Worm (Caenorhabditis elegans) whole organism, L1 larva: ENCODE results near the gene ZK470.6.
A peak's percentile ranks its signal among the peaks of the same experiment; 100 is the strongest.

Experiments used
- C34B4.2 ChIP-seq: sonication (generic microtip); optimal IDR thresholded peaks from 2 replicates; lab custom pipeline; 2017; ENCODE audit warnings: mild to moderate bottlenecking, missing genetic modification characterization, missing compliant biosample characterization
- alr-1 ChIP-seq: fragments of 200-800 bp; sonication (Bioruptor generic); optimal IDR thresholded peaks from 2 replicates; lab custom pipeline; 2018; ENCODE audit warnings: borderline replicate concordance, mild to moderate bottlenecking, missing genetic modification characterization, missing compliant biosample characterization
- blmp-1 ChIP-seq: fragments of 150-350 bp; optimal IDR thresholded peaks from 2 replicates; lab custom pipeline; 2014; ENCODE audit warnings: missing biosample characterization, missing genetic modification characterization
- ceh-63 ChIP-seq: fragments of 200-800 bp; sonication (Bioruptor generic); optimal IDR thresholded peaks from 2 replicates; lab custom pipeline; 2018; ENCODE audit warnings: mild to moderate bottlenecking, missing genetic modification characterization, missing compliant biosample characterization
- ceh-88 ChIP-seq: fragments of 200-800 bp; sonication (Bioruptor generic); IDR thresholded peaks from 2 replicates; pipeline ENCODE4 v1.3.6; 2022; ENCODE audit warnings: missing genetic modification characterization, missing compliant biosample characterization
- dpl-1 ChIP-seq, 3 experiments: fragments of 150-350 bp in 2 of 3; sonication (generic microtip) in 1 of 3; optimal IDR thresholded peaks; 2 replicates each; lab custom pipeline; 2014 to 2017; ENCODE audit warnings: missing biosample characterization in 3 of 3, missing genetic modification characterization in 3 of 3, missing genetic modification reagents in 3 of 3
- dsc-1 ChIP-seq: sonication (generic microtip); optimal IDR thresholded peaks from 2 replicates; lab custom pipeline; 2016; ENCODE audit warnings: mild to moderate bottlenecking, missing genetic modification characterization, missing compliant biosample characterization
- efl-1 ChIP-seq, 4 experiments: fragments of 150-350 bp; optimal IDR thresholded peaks in 3 of 4; peaks in 1 of 4; 1 replicate in 1 of 4; 2 replicates in 3 of 4; lab custom pipeline; 2014; ENCODE audit warnings: missing biosample characterization in 2 of 4, missing genetic modification characterization in 2 of 4, missing genetic modification reagents in 2 of 4
- egl-13 ChIP-seq: sonication (generic microtip); optimal IDR thresholded peaks from 2 replicates; lab custom pipeline; 2016; ENCODE audit warnings: missing genotype, missing genetic modification reagents, missing genetic modification characterization, missing compliant biosample characterization
- fos-1 ChIP-seq: fragments of 150-350 bp; optimal IDR thresholded peaks from 2 replicates; lab custom pipeline; 2014; ENCODE audit warnings: missing biosample characterization, missing genetic modification characterization
- grh-1 ChIP-seq: fragments of 200-800 bp; sonication (Bioruptor generic); IDR thresholded peaks from 2 replicates; pipeline ENCODE4 v1.3.6; 2022; ENCODE audit warnings: missing genetic modification reagents, missing genetic modification characterization, missing compliant biosample characterization
- hlh-4 ChIP-seq: sonication (generic microtip); optimal IDR thresholded peaks from 2 replicates; lab custom pipeline; 2016; ENCODE audit warnings: mild to moderate bottlenecking, missing genetic modification characterization, missing compliant biosample characterization
- hpl-2 ChIP-seq: fragments of 150-350 bp; optimal IDR thresholded peaks from 2 replicates; lab custom pipeline; 2014; ENCODE audit warnings: missing biosample characterization, missing genetic modification reagents, missing genetic modification characterization
- irx-1 ChIP-seq: sonication (generic microtip); optimal IDR thresholded peaks from 2 replicates; lab custom pipeline; 2016; ENCODE audit warnings: missing genetic modification characterization, missing compliant biosample characterization
- jun-1 ChIP-seq: fragments of 150-350 bp; optimal IDR thresholded peaks from 2 replicates; lab custom pipeline; 2014; ENCODE audit warnings: missing biosample characterization, missing genetic modification reagents, missing genetic modification characterization
- lin-13 ChIP-seq: fragments of 150-350 bp; optimal IDR thresholded peaks from 2 replicates; lab custom pipeline; 2014; ENCODE audit warnings: missing biosample characterization, missing genetic modification reagents, missing genetic modification characterization
- lin-14 ChIP-seq: fragments of 200-800 bp; sonication (Bioruptor generic); optimal IDR thresholded peaks from 2 replicates; lab custom pipeline; 2018; ENCODE audit warnings: mild to moderate bottlenecking, missing genetic modification characterization, moderate library complexity, missing compliant biosample characterization
- lsy-2 ChIP-seq, 2 experiments: fragments of 150-350 bp; optimal IDR thresholded peaks; 2 replicates each; lab custom pipeline; 2014; ENCODE audit warnings: missing biosample characterization in 2 of 2, missing genetic modification characterization in 2 of 2
- mdl-1 ChIP-seq, 2 experiments: fragments of 150-350 bp; optimal IDR thresholded peaks; 2 replicates each; lab custom pipeline; 2014 to 2017; ENCODE audit warnings: missing biosample characterization in 2 of 2, missing genetic modification characterization in 2 of 2, inconsistent platforms in 1 of 2
- mef-2 ChIP-seq: fragments of 150-350 bp; optimal IDR thresholded peaks from 2 replicates; lab custom pipeline; 2014; ENCODE audit warnings: missing biosample characterization, missing genetic modification characterization
- mep-1 ChIP-seq: fragments of 150-350 bp; optimal IDR thresholded peaks from 2 replicates; lab custom pipeline; 2014; ENCODE audit warnings: missing biosample characterization, missing genetic modification characterization
- nhr-11 ChIP-seq: fragments of 150-350 bp; optimal IDR thresholded peaks from 2 replicates; lab custom pipeline; 2014; ENCODE audit warnings: missing biosample characterization, missing genetic modification characterization
- nhr-19 ChIP-seq: fragments of 200-800 bp; sonication (Bioruptor generic); conservative IDR thresholded peaks from 2 replicates; pipeline ENCODE4 v1.3.6; 2022; ENCODE audit warnings: missing genetic modification characterization, missing compliant biosample characterization
- nhr-20 ChIP-seq: sonication (generic microtip); optimal IDR thresholded peaks from 2 replicates; lab custom pipeline; 2016; ENCODE audit warnings: mild to moderate bottlenecking, missing genetic modification characterization, missing compliant biosample characterization
- nhr-237 ChIP-seq: fragments of 150-350 bp; optimal IDR thresholded peaks from 2 replicates; lab custom pipeline; 2014; ENCODE audit warnings: missing biosample characterization, missing genetic modification characterization
- nhr-28 ChIP-seq: fragments of 150-350 bp; optimal IDR thresholded peaks from 2 replicates; lab custom pipeline; 2014; ENCODE audit warnings: missing biosample characterization, missing genetic modification characterization
- nhr-71 ChIP-seq: sonication (generic microtip); optimal IDR thresholded peaks from 2 replicates; lab custom pipeline; 2016; ENCODE audit warnings: mild to moderate bottlenecking, missing genetic modification characterization, moderate library complexity, missing compliant biosample characterization
- nhr-76 ChIP-seq: sonication (generic microtip); optimal IDR thresholded peaks from 2 replicates; lab custom pipeline; 2017; ENCODE audit warnings: missing biosample characterization, missing genetic modification characterization
- nhr-85 ChIP-seq: sonication (generic microtip); peaks from one replicate; lab custom pipeline; 2016; ENCODE audit warnings: missing genetic modification characterization, inconsistent platforms, missing compliant biosample characterization
- pag-3 ChIP-seq: sonication (generic microtip); optimal IDR thresholded peaks from 2 replicates; lab custom pipeline; 2017; ENCODE audit warnings: missing genetic modification characterization, mild to moderate bottlenecking, missing compliant biosample characterization, antibody characterized with exemption, borderline replicate concordance; ENCODE audit not compliant: insufficient read depth
- pax-3 ChIP-seq: fragments of 200-800 bp; sonication (Bioruptor generic); optimal IDR thresholded peaks from 2 replicates; lab custom pipeline; 2018; ENCODE audit warnings: mild to moderate bottlenecking, missing genetic modification characterization, moderate library complexity, missing compliant biosample characterization
- pqm-1 ChIP-seq: sonication (generic microtip); optimal IDR thresholded peaks from 3 replicates; lab custom pipeline; 2017; ENCODE audit warnings: missing biosample characterization, missing genetic modification characterization
- rnt-1 ChIP-seq: sonication (generic microtip); optimal IDR thresholded peaks from 2 replicates; lab custom pipeline; 2016; ENCODE audit warnings: mild to moderate bottlenecking, missing genetic modification characterization, moderate library complexity, missing compliant biosample characterization
- skn-1 ChIP-seq: fragments of 150-350 bp; optimal IDR thresholded peaks from 2 replicates; lab custom pipeline; 2014; ENCODE audit warnings: missing biosample characterization, missing genetic modification characterization
- snpc-4 ChIP-seq: fragments of 150-350 bp; optimal IDR thresholded peaks from 2 replicates; lab custom pipeline; 2014; ENCODE audit warnings: missing biosample characterization, missing genetic modification characterization
- snu-23 ChIP-seq: sonication (generic microtip); optimal IDR thresholded peaks from 2 replicates; lab custom pipeline; 2016; ENCODE audit warnings: missing genetic modification characterization, missing compliant biosample characterization
- sox-4 ChIP-seq: sonication (generic microtip); optimal IDR thresholded peaks from 2 replicates; lab custom pipeline; 2016; ENCODE audit warnings: missing genetic modification characterization, missing compliant biosample characterization
- sup-37 ChIP-seq: fragments of 200-800 bp; sonication (Bioruptor generic); optimal IDR thresholded peaks from 2 replicates; lab custom pipeline; 2018; ENCODE audit warnings: mild to moderate bottlenecking, missing genetic modification characterization, missing compliant biosample characterization
- swsn-7 ChIP-seq: sonication (generic microtip); optimal IDR thresholded peaks from 2 replicates; lab custom pipeline; 2016; ENCODE audit warnings: missing genetic modification characterization, missing compliant biosample characterization
- tbx-2 ChIP-seq: sonication (generic microtip); optimal IDR thresholded peaks from 2 replicates; lab custom pipeline; 2016; ENCODE audit warnings: missing genetic modification characterization, missing compliant biosample characterization
- tlp-1 ChIP-seq: fragments of 150-350 bp; optimal IDR thresholded peaks from 2 replicates; lab custom pipeline; 2014; ENCODE audit warnings: missing biosample characterization, missing genetic modification characterization
- unc-30 ChIP-seq: sonication (generic microtip); optimal IDR thresholded peaks from 2 replicates; lab custom pipeline; 2017; ENCODE audit warnings: missing biosample characterization, missing genetic modification characterization
- unc-86 ChIP-seq: sonication (generic microtip); optimal IDR thresholded peaks from 2 replicates; lab custom pipeline; 2016; ENCODE audit warnings: missing genetic modification characterization, missing compliant biosample characterization
- vab-15 ChIP-seq: sonication (generic microtip); optimal IDR thresholded peaks from 2 replicates; lab custom pipeline; 2017; ENCODE audit warnings: missing genotype, mild to moderate bottlenecking, missing genetic modification characterization, missing compliant biosample characterization
- xbp-1 ChIP-seq: sonication (generic microtip); optimal IDR thresholded peaks from 2 replicates; lab custom pipeline; 2016; ENCODE audit warnings: missing genetic modification characterization, missing compliant biosample characterization
- zag-1 ChIP-seq: fragments of 150-350 bp; optimal IDR thresholded peaks from 2 replicates; lab custom pipeline; 2014; ENCODE audit warnings: missing biosample characterization, missing genetic modification characterization
- zip-4 ChIP-seq: fragments of 200-800 bp; sonication (Bioruptor generic); optimal IDR thresholded peaks from 2 replicates; lab custom pipeline; 2018; ENCODE audit warnings: mild to moderate bottlenecking, missing genetic modification characterization, moderate library complexity, missing compliant biosample characterization

Gene ZK470.6

DNA sequence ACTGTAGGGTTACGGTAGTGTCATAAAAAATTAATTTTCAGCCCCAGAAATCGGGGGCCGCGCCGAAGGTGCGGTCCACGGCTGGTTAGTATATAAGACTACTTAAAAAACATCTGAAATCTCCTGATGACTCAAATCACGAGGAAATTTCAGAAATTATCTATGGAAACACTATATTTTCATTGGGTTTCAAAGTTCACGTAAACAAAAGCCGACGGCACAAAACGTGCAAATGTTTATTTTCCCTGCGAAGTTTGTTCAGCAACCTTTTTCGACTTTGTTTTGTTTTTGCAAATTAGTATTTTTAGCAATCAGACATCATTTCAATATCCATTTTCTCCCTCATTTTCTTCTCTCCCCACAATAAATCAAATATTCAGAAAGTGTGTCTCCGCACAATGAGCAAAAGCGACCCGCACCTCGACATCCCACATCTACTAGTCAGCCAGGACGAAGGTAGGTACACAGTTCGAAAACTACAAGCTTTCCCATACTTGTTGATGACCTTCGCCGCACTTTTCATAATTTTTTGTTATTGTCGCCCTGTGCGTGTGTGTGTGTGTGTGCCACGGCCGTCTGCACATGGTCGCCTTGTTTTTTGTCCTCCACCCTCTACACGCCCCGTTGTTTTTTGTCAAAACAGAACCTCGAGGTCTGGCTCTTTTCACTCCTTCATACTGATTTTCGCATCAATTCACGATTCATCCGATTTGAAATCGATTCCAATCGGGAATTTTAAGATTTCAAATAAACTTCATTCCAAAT is 40.6 kb downstream of the ZK470.6 start:
- peak; percentile 18 for TF ChIP-seq nhr-85 (tag; lab: Kevin White, UChicago)
- TF ChIP-seq nhr-11 (tag; lab: Kevin White, UChicago) = no peak
- TF ChIP-seq, all 84 proteins: peak for 1

DNA sequence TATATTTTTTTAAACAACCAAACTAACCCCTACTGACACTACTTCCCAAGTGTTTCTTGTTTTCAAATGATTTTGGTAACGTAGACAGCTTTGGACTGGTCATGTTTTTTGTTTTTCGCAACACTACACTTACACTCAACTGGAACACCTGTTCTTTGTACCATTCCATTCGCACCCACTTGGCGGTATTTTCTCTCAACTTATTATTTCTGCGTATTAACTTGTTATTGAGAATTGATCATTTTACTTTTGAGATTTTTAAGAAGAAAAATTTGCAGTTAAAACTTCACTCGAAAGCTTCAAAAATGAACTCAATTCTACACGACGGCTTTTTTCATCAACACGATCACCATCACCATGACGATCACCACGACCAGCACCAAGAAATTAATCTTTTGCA is 42.4 kb downstream of the ZK470.6 start, which contains the start of gene ZK470.2:
Gene ZK470.2, plus strand, starts transcription at position 301 of the 400 bp plus-strand sequence.
- TF ChIP-seq pqm-1 (tag; lab: Kevin White, UChicago) = no peak
- no peak for TF ChIP-seq mep-1 (tag; lab: Kevin White, UChicago)
- no peak for TF ChIP-seq vab-15 (tag; lab: Kevin White, UChicago)
- no peak for TF ChIP-seq fos-1
- no peak for TF ChIP-seq skn-1 (tag; lab: Kevin White, UChicago)
- no peak for TF ChIP-seq nhr-28 (tag; lab: Kevin White, UChicago)
- no peak for TF ChIP-seq pax-3 (tag; lab: Kevin White, UChicago)
- TF ChIP-seq sox-4 (tag; lab: Kevin White, UChicago) = no peak
- no peak for TF ChIP-seq sup-37
- TF ChIP-seq, all 84 proteins: peak for 0

DNA sequence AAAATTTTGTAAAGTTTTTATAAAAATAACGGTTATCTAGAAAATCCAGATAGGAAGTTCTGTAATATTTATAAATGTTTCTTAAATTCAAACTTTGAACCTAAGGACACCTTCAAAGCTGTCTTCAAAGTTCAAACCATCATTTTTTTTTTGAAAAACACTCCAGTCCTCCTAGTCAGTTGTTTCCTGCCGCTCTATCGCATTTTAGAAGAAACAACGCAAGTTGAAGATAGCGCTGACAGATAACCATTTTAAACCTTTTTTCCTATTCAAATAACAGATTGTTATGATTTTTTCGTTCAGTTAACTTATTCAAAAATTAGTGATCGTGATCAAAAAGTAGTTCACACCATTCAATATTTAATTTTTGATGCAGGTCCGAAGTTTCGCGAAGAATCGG is 43.9 kb downstream of the ZK470.6 start:
- TF ChIP-seq egl-13 (tag; lab: Kevin White, UChicago) (no peak), efl-1 (optimal IDR thresholded peaks at IDR 0.05; lab: Kevin White, UChicago) (no peak), efl-1 (GFP tag; optimal IDR thresholded peaks at IDR 0.05 in 1 of 2; lab: Kevin White, UChicago) (no peak), snu-23 (peak; percentile 40), dpl-1 (GFP tag; optimal IDR thresholded peaks at IDR 0.05; lab: Kevin White, UChicago) (no peak), xbp-1 (tag; lab: Kevin White, UChicago) (no peak), lin-14 (peak; percentile 35), rnt-1 (tag; lab: Kevin White, UChicago) (peak; percentile 34), ceh-88 (no peak), nhr-19 (GFP tag; lab: Robert Waterston, UW) (peak; percentile 29; the same call in 1 of the 2 replicates), skn-1 (tag; lab: Kevin White, UChicago) (no peak), nhr-76 (no peak), fos-1 (no peak), snpc-4 (tag; lab: Kevin White, UChicago) (no peak), sox-4 (tag; lab: Kevin White, UChicago) (no peak), zag-1 (no peak), dsc-1 (tag; lab: Kevin White, UChicago) (no peak), zip-4 (GFP tag; lab: Kevin White, UChicago) (no peak), C34B4.2 (tag; lab: Kevin White, UChicago) (no peak), hpl-2 (GFP tag; lab: Kevin White, UChicago) (no peak), alr-1 (tag; lab: Kevin White, UChicago) (no peak), mef-2 (tag; lab: Kevin White, UChicago) (no peak), pag-3 (tag; lab: Kevin White, UChicago) (no peak), grh-1 (GFP tag; lab: Robert Waterston, UW) (no peak), unc-86 (no peak), unc-30 (no peak), hlh-4 (no peak), ceh-63 (GFP tag; lab: Kevin White, UChicago) (no peak), nhr-71 (tag; lab: Kevin White, UChicago) (peak; percentile 59), vab-15 (tag; lab: Kevin White, UChicago) (no peak), tlp-1 (tag; lab: Kevin White, UChicago) (no peak), nhr-237 (tag; lab: Kevin White, UChicago) (no peak), swsn-7 (no peak), irx-1 (tag; lab: Kevin White, UChicago) (no peak), lsy-2 (tag; optimal IDR thresholded peaks at IDR 0.05; lab: Kevin White, UChicago) (peak in 1 of 2 experiments; percentile 5), tbx-2 (no peak), jun-1 (tag; lab: Kevin White, UChicago) (no peak), lin-13 (no peak), mdl-1 (tag; optimal IDR thresholded peaks at IDR 0.05; lab: Kevin White, UChicago) (no peak), pqm-1 (tag; lab: Kevin White, UChicago) (no peak), blmp-1 (tag; lab: Kevin White, UChicago) (no peak), nhr-20 (tag; lab: Kevin White, UChicago) (peak; percentile 38)
